Worm (Caenorhabditis elegans): ENCODE measurements around the gene C17H12.8.

DNA sequence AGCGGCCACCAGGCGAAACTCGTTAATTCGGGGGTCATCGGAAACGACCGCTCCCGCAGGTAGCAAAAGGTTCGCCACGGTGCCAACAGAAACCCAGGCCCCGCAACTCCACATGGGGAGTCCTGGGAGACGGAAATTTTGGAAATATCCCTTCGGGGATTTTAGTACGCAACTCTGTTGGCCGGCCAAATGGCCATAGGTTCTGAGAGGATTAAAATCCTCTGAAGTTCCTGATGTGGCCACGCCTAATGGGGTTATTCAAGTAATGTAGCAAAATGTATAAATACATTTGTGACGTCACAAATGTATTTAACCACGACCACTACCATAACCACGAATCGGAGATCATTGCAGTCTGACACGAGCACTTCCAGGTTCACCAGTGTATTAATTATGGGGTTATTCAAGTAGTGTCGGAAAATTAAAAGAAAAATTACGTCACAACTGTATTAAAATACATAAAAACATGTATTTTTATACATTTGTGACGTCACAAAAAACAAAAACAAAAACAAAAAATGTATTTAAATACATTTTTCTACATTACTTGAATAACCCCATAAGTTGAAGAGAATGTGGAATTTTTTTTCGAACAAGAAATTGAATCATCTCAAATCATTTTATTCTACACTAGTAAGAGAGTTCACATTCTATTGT, 25.1 kb upstream of the C17H12.8 start:
- no peak for TF ChIP-seq pha-4 (tag; optimal IDR thresholded peaks at IDR 0.05)
- no peak for TF ChIP-seq egl-18 (GFP tag; IDR thresholded peaks at IDR 0.05)
- no peak for TF ChIP-seq Y79H2A.3 (GFP tag; conservative IDR thresholded peaks at IDR 0.05)
- no peak for TF ChIP-seq hlh-12 (tag; optimal IDR thresholded peaks at IDR 0.05)
- no peak for TF ChIP-seq rpc-1 (optimal IDR thresholded peaks at IDR 0.05)
- TF ChIP-seq rpc-1 (tag; optimal IDR thresholded peaks at IDR 0.05): no peak
- no peak for TF ChIP-seq pbrm-1 (GFP tag; IDR thresholded peaks at IDR 0.05)
- no peak for TF ChIP-seq madf-3 (GFP tag; IDR thresholded peaks at IDR 0.05)
- no peak for TF ChIP-seq unc-62 (GFP tag; optimal IDR thresholded peaks at IDR 0.05)
- no peak for TF ChIP-seq lir-1 (GFP tag; conservative IDR thresholded peaks at IDR 0.05)
- TF ChIP-seq madf-10 (tag; optimal IDR thresholded peaks at IDR 0.05): no peak
- TF ChIP-seq him-1 (tag; optimal IDR thresholded peaks at IDR 0.05): no peak
- peak; percentile 18 for TF ChIP-seq lin-54 (GFP tag; optimal IDR thresholded peaks at IDR 0.05)

Data from whole organism, young adult.